Fruit fly (Drosophila melanogaster): ENCODE data around the gene CG2930.

Gene CG2930

DNA sequence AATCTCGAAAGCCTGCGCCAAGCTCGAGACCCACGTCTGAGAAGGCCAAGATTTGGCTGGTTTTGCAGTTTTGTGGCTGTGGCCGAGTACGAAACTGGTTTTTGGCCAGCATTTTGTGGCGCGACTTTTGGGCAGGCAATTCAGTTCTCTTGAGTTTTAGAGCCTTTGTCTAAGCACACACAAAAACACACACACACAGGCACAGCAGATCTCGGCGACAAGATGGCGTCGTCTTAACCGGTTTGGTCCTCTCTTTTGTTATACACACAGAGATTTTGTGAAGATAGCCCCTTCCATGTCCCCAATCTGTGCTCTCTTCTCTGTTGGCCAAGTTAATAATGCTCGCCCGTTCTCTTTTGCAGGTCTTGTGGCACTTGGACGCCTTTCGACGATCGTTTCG, 27.8 kb upstream of the CG2930 start (continued):
- TF ChIP-seq pan (optimal IDR thresholded peaks at IDR 0.05) (no peak), pan (GFP tag; optimal IDR thresholded peaks at IDR 0.05 in 1 of 2, IDR thresholded peaks at IDR 0.05 in 1 of 2) (no peak), gem (tag; optimal IDR thresholded peaks at IDR 0.05) (no peak), her (GFP tag; optimal IDR thresholded peaks at IDR 0.05) (no peak), h (optimal IDR thresholded peaks at IDR 0.05) (no peak), CG10147 (GFP tag; optimal IDR thresholded peaks at IDR 0.05) (peak; percentile 42)

dm6 chrX:3842898-3843297, 25.9 kb upstream of the CG2930 start:
- TF ChIP-seq mirr (GFP tag; optimal IDR thresholded peaks at IDR 0.05) (no peak), Trl (optimal IDR thresholded peaks at IDR 0.05) (peak in 1 of 2 experiments; percentile 1), Trl (GFP tag; optimal IDR thresholded peaks at IDR 0.05) (no peak), CG12236 (GFP tag; optimal IDR thresholded peaks at IDR 0.05) (no peak), dan (GFP tag; IDR thresholded peaks at IDR 0.05) (no peak), CG7839 (tag; optimal IDR thresholded peaks at IDR 0.05) (no peak), chif (GFP tag; optimal IDR thresholded peaks at IDR 0.05) (no peak), Bteb2 (GFP tag; optimal IDR thresholded peaks at IDR 0.05) (no peak), Fer3 (tag; optimal IDR thresholded peaks at IDR 0.05) (no peak), HLH3B (GFP tag; IDR thresholded peaks at IDR 0.05) (peak; percentile 17; the same call in 1 of the 2 replicates), CG16863 (GFP tag; optimal IDR thresholded peaks at IDR 0.05) (no peak), Six4 (GFP tag; optimal IDR thresholded peaks at IDR 0.05) (no peak), CG18476 (GFP tag; optimal IDR thresholded peaks at IDR 0.05) (no peak), CG8290 (GFP tag; optimal IDR thresholded peaks at IDR 0.05) (no peak), CG8290 (tag; optimal IDR thresholded peaks at IDR 0.05) (no peak), CG15514 (GFP tag; optimal IDR thresholded peaks at IDR 0.05) (no peak), CG2712 (tag; optimal IDR thresholded peaks at IDR 0.05) (no peak), CG11560 (tag; IDR thresholded peaks at IDR 0.05) (no peak), corto (GFP tag; optimal IDR thresholded peaks at IDR 0.05) (no peak), fru (optimal IDR thresholded peaks at IDR 0.05) (no peak), CG10366 (GFP tag; IDR thresholded peaks at IDR 0.05) (peak; percentile 19; the same call in 1 of the 2 replicates), Adf1 (GFP tag; IDR thresholded peaks at IDR 0.05) (no peak), crp (GFP tag; optimal IDR thresholded peaks at IDR 0.05) (no peak), CG6654 (GFP tag; optimal IDR thresholded peaks at IDR 0.05) (no peak), CG1602 (GFP tag; optimal IDR thresholded peaks at IDR 0.05) (no peak), CG13296 (GFP tag; optimal IDR thresholded peaks at IDR 0.05) (no peak), Awh (GFP tag; IDR thresholded peaks at IDR 0.05) (0 out of 2 replicates have a peak, but pooled peaks have one; percentile 9), ham (GFP tag; IDR thresholded peaks at IDR 0.05) (no peak), CG2199 (GFP tag; IDR thresholded peaks at IDR 0.05) (0 out of 3 replicates have a peak, but pooled peaks have one; percentile 9), Fer1 (GFP tag; optimal IDR thresholded peaks at IDR 0.05) (no peak), scrt (GFP tag; optimal IDR thresholded peaks at IDR 0.05) (no peak), Dll (GFP tag; IDR thresholded peaks at IDR 0.05; ENCODE audit: partially characterized antibody) (no peak), D19A (tag; optimal IDR thresholded peaks at IDR 0.05) (no peak), kni (GFP tag; optimal IDR thresholded peaks at IDR 0.05) (peak; percentile 81), Dad (GFP tag; optimal IDR thresholded peaks at IDR 0.05) (no peak), Deaf1 (tag; optimal IDR thresholded peaks at IDR 0.05) (peak; percentile 40), CG4854 (GFP tag; optimal IDR thresholded peaks at IDR 0.05) (no peak), sqz (GFP tag; optimal IDR thresholded peaks at IDR 0.05) (peak; percentile 77), jing (GFP tag; optimal IDR thresholded peaks at IDR 0.05) (no peak), CG5180 (GFP tag; optimal IDR thresholded peaks at IDR 0.05) (no peak), CG18764 (GFP tag; optimal IDR thresholded peaks at IDR 0.05) (peak; percentile 18), pho (GFP tag; optimal IDR thresholded peaks at IDR 0.05) (no peak), Ets65A (GFP tag) (no peak), Hmx (GFP tag; optimal IDR thresholded peaks at IDR 0.05) (no peak), CG10274 (GFP tag; optimal IDR thresholded peaks at IDR 0.05) (no peak), CG9727 (GFP tag; optimal IDR thresholded peaks at IDR 0.05) (no peak)

Data from whole organism, embryonic.